Worm (Caenorhabditis elegans): ENCODE measurements around the gene ucr-2.1.

- TF ChIP-seq egl-27 (tag; optimal IDR thresholded peaks at IDR 0.05) (no peak), tbx-2 (tag; optimal IDR thresholded peaks at IDR 0.05) (no peak), sea-2 (GFP tag; optimal IDR thresholded peaks at IDR 0.05) (no peak), aly-2 (tag; optimal IDR thresholded peaks at IDR 0.05) (no peak), zag-1 (tag; optimal IDR thresholded peaks at IDR 0.05) (no peak), nhr-11 (tag; optimal IDR thresholded peaks at IDR 0.05) (no peak), fkh-10 (GFP tag; optimal IDR thresholded peaks at IDR 0.05) (no peak), daf-12 (tag; optimal IDR thresholded peaks at IDR 0.05) (no peak), nhr-25 (tag; optimal IDR thresholded peaks at IDR 0.05) (no peak)
Observed at ce11 chrX:11992778-11993177, 25.5 kb upstream of the ucr-2.1 start.
